Fruit fly (Drosophila melanogaster) whole organism, pupa: Measurements from ENCODE around the gene sesB.

Experiments used
- CG10348 ChIP-seq: fragments of 200-800 bp; sonication (Bioruptor generic); IDR thresholded peaks from 2 replicates; pipeline ENCODE4 v1.3.6; 2022; ENCODE audit warnings: missing biosample characterization, missing genetic modification characterization
- CG12605 ChIP-seq: fragments of 200-800 bp; sonication (Bioruptor generic); IDR thresholded peaks from 2 replicates; pipeline ENCODE4 v1.3.6; 2022; ENCODE audit warnings: missing biosample characterization, missing genetic modification characterization
- CG13204 ChIP-seq: fragments of 200-800 bp; sonication (Bioruptor generic); optimal IDR thresholded peaks from 2 replicates; lab custom pipeline; 2018; ENCODE audit warnings: missing biosample characterization, mild to moderate bottlenecking, missing genetic modification characterization, moderate library complexity
- CG14655 ChIP-seq: fragments of 200-800 bp; sonication (Bioruptor generic); optimal IDR thresholded peaks from 3 replicates; lab custom pipeline; 2017; ENCODE audit warnings: mild to moderate bottlenecking, missing biosample characterization, missing genetic modification reagents, missing genetic modification characterization
- CG15710 ChIP-seq: fragments of 200-800 bp; sonication (Bioruptor generic); optimal IDR thresholded peaks from 2 replicates; lab custom pipeline; 2018; ENCODE audit warnings: missing biosample characterization, mild to moderate bottlenecking, missing genetic modification characterization, moderate library complexity
- CG17806 ChIP-seq: fragments of 200-800 bp; sonication (Bioruptor generic); optimal IDR thresholded peaks from 2 replicates; lab custom pipeline; 2018; ENCODE audit warnings: missing biosample characterization, mild to moderate bottlenecking, missing genetic modification characterization, moderate library complexity
- CG32121 ChIP-seq: fragments of 200-800 bp; sonication (Bioruptor generic); IDR thresholded peaks from 2 replicates; pipeline ENCODE4 v1.3.6; 2022; ENCODE audit warnings: missing biosample characterization, missing genetic modification characterization
- CG34367 ChIP-seq: fragments of 200-800 bp; sonication (Bioruptor generic); optimal IDR thresholded peaks from 2 replicates; lab custom pipeline; 2018; ENCODE audit warnings: missing biosample characterization, mild to moderate bottlenecking, missing genetic modification characterization
- CG4496 ChIP-seq: fragments of 200-800 bp; sonication (Bioruptor generic); IDR thresholded peaks from 3 replicates; pipeline ENCODE4 v1.3.6; 2022; ENCODE audit warnings: missing biosample characterization, missing genetic modification characterization
- CG8159 ChIP-seq: fragments of 200-800 bp; sonication (Bioruptor generic); optimal IDR thresholded peaks from 3 replicates; lab custom pipeline; 2018; ENCODE audit warnings: missing biosample characterization, mild to moderate bottlenecking, missing genetic modification characterization, moderate library complexity
- CG8301 ChIP-seq: fragments of 200-800 bp; sonication (Bioruptor generic); optimal IDR thresholded peaks from 2 replicates; lab custom pipeline; 2018; ENCODE audit warnings: missing biosample characterization, mild to moderate bottlenecking, missing genetic modification characterization
- CG9948 ChIP-seq: fragments of 200-800 bp; sonication (Bioruptor generic); optimal IDR thresholded peaks from 2 replicates; lab custom pipeline; 2018; ENCODE audit warnings: missing biosample characterization, mild to moderate bottlenecking, missing genetic modification characterization, moderate library complexity
- D1 ChIP-seq: fragments of 200-800 bp; sonication (Bioruptor generic); optimal IDR thresholded peaks from 2 replicates; lab custom pipeline; 2018; ENCODE audit warnings: missing biosample characterization, mild to moderate bottlenecking, missing genetic modification characterization, moderate library complexity
- EcR ChIP-seq: fragments of 200-800 bp; sonication (Bioruptor generic); optimal IDR thresholded peaks from 3 replicates; lab custom pipeline; 2019; ENCODE audit warnings: missing biosample characterization, missing genetic modification characterization, mild to moderate bottlenecking, moderate library complexity, missing genetic modification reagents
- Ets98B ChIP-seq: fragments of 200-800 bp; sonication (Bioruptor generic); IDR thresholded peaks from 2 replicates; pipeline ENCODE4 v1.3.6; 2022; ENCODE audit warnings: missing biosample characterization, missing genetic modification characterization
- Pif1A ChIP-seq: fragments of 200-800 bp; sonication (Bioruptor generic); optimal IDR thresholded peaks from 3 replicates; lab custom pipeline; 2016; ENCODE audit warnings: missing biosample characterization, missing genetic modification characterization
- Pif1B ChIP-seq: fragments of 200-800 bp; sonication (Bioruptor generic); optimal IDR thresholded peaks from 3 replicates; lab custom pipeline; 2016; ENCODE audit warnings: missing biosample characterization, missing genetic modification characterization
- Snoo ChIP-seq: fragments of 200-800 bp; sonication (Bioruptor generic); optimal IDR thresholded peaks from 3 replicates; lab custom pipeline; 2017; ENCODE audit warnings: missing biosample characterization, mild to moderate bottlenecking, missing genetic modification characterization, inconsistent platforms
- fd96Ca ChIP-seq: fragments of 200-800 bp; sonication (Bioruptor generic); IDR thresholded peaks from 3 replicates; pipeline ENCODE4 v1.3.6; 2022; ENCODE audit warnings: missing biosample characterization, missing genetic modification characterization
- gl ChIP-seq: fragments of 200-800 bp; sonication (Bioruptor generic); optimal IDR thresholded peaks from 2 replicates; lab custom pipeline; 2018; ENCODE audit warnings: missing biosample characterization, mild to moderate bottlenecking, missing genetic modification characterization
- rn ChIP-seq: fragments of 200-800 bp; sonication (Bioruptor generic); IDR thresholded peaks from 2 replicates; pipeline ENCODE4 v1.3.6; 2022; ENCODE audit warnings: missing biosample characterization, missing genetic modification characterization

Gene sesB

dm6 chrX:10804042-10804441, 17.3 kb upstream of the sesB start:
- peak; percentile 65; the same call in 2 of the 3 replicates for TF ChIP-seq CG4496 (GFP tag; lab: Robert Waterston, UW)
- TF ChIP-seq CG32121 (GFP tag; lab: Robert Waterston, UW): peak; percentile 48
- TF ChIP-seq fd96Ca (GFP tag; lab: Robert Waterston, UW): 0 out of 3 replicates have a peak, but pooled peaks have one; percentile 20
- TF ChIP-seq Snoo (tag; lab: Kevin White, UChicago): no peak
- no peak for TF ChIP-seq D1 (tag; lab: Kevin White, UChicago)
- TF ChIP-seq Ets98B: peak; percentile 46
- TF ChIP-seq CG34367 (tag; lab: Kevin White, UChicago): no peak
- TF ChIP-seq CG9948 (tag; lab: Kevin White, UChicago): no peak
- TF ChIP-seq, all 21 proteins: peak for 4

- TF ChIP-seq D1 (tag; lab: Kevin White, UChicago) (no peak), gl (tag; lab: Kevin White, UChicago) (no peak), CG4496 (GFP tag; lab: Robert Waterston, UW) (peak; percentile 72), rn (GFP tag; lab: Robert Waterston, UW) (no peak), EcR (GFP tag; lab: Kevin White, UChicago) (peak; percentile 38), CG9948 (tag; lab: Kevin White, UChicago) (peak; percentile 72), CG8159 (peak; percentile 78), Snoo (tag; lab: Kevin White, UChicago) (peak; percentile 41), CG8301 (peak; percentile 26), CG15710 (peak; percentile 67), CG17806 (tag; lab: Kevin White, UChicago) (peak; percentile 55), CG13204 (GFP tag; lab: Kevin White, UChicago) (no peak), CG14655 (GFP tag; lab: Kevin White, UChicago) (peak; percentile 73), Ets98B (0 out of 2 replicates have a peak, but pooled peaks have one; percentile 7), CG34367 (tag; lab: Kevin White, UChicago) (peak; percentile 47), CG32121 (GFP tag; lab: Robert Waterston, UW) (no peak; the same call in 1 of the 2 replicates), fd96Ca (GFP tag; lab: Robert Waterston, UW) (peak; percentile 73), CG12605 (GFP tag; lab: Robert Waterston, UW) (peak; percentile 16; the same call in 1 of the 2 replicates)
These were observed 16.0 kb upstream of the sesB start for dm6 chrX:10802457-10803378.

- no peak for TF ChIP-seq CG9948 (tag; lab: Kevin White, UChicago)
- 0 out of 3 replicates have a peak, but pooled peaks have one; percentile 54 for TF ChIP-seq fd96Ca (GFP tag; lab: Robert Waterston, UW)
- TF ChIP-seq D1 (tag; lab: Kevin White, UChicago): no peak
- peak; percentile 95 for TF ChIP-seq EcR (GFP tag; lab: Kevin White, UChicago)
- TF ChIP-seq CG32121 (GFP tag; lab: Robert Waterston, UW): peak; percentile 17; the same call in 1 of the 2 replicates
- peak; percentile 21; the same call in 2 of the 3 replicates for TF ChIP-seq CG4496 (GFP tag; lab: Robert Waterston, UW)
- no peak for TF ChIP-seq CG34367 (tag; lab: Kevin White, UChicago)
- TF ChIP-seq CG13204 (GFP tag; lab: Kevin White, UChicago): no peak
- TF ChIP-seq Pif1B (GFP tag; lab: Kevin White, UChicago): no peak
These were observed 15.2 kb upstream of the sesB start for dm6 chrX:10801827-10802456.

dm6 chrX:10801033-10801432, 14.3 kb upstream of the sesB start:
- TF ChIP-seq CG14655 (GFP tag; lab: Kevin White, UChicago): no peak
- no peak for TF ChIP-seq CG9948 (tag; lab: Kevin White, UChicago)
- no peak for TF ChIP-seq rn (GFP tag; lab: Robert Waterston, UW)
- no peak for TF ChIP-seq Pif1A
- TF ChIP-seq CG12605 (GFP tag; lab: Robert Waterston, UW): peak; percentile 56; the same call in 1 of the 2 replicates
- no peak for TF ChIP-seq CG17806 (tag; lab: Kevin White, UChicago)
- TF ChIP-seq EcR (GFP tag; lab: Kevin White, UChicago): no peak
- TF ChIP-seq Pif1B (GFP tag; lab: Kevin White, UChicago): peak; percentile 26
- peak; percentile 41; the same call in 1 of the 3 replicates for TF ChIP-seq fd96Ca (GFP tag; lab: Robert Waterston, UW)
- no peak for TF ChIP-seq CG10348 (GFP tag; lab: Robert Waterston, UW)
- no peak for TF ChIP-seq D1 (tag; lab: Kevin White, UChicago)

DNA sequence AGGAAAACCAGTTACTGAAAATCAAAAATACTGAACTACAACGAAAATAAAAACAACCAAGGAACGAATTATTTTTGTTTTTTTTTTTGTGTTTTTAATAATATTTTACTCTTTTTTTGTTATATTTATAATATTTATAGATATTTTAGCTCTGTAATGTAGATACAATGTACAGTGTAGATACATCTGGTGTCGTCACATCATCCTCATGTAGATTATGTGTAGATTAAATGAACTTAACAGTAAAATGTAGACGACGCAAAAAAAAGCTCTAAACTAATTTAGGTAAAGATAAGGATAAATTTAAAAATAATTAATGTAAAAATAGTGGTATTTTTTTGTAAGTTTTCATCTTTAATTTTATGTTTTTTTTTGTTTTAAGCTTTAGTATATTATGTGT, 2.5 kb upstream of the sesB start:
- TF ChIP-seq CG9948 (tag; lab: Kevin White, UChicago) (no peak), CG14655 (GFP tag; lab: Kevin White, UChicago) (no peak), D1 (tag; lab: Kevin White, UChicago) (peak; percentile 53), CG8301 (no peak)
